Worm (Caenorhabditis elegans): ENCODE data around the gene clec-35.

DNA sequence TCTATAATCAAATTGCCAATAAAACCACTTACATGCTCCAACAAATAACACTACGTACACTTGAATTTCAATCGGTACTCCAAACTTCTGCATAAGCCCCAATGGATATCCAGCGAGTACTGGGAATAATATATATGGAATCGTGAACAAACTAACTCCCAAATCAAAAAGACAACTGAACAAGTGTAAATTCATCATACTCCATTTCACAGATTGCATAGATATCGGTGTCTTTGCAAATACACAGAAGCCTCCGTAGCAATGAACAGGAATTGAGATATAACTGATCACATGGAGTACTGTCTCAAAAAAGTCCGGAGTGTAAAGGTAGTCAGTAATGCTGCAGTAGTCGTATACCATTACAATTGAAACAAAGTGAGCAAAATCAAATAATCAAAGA is 24.5 kb downstream of the clec-35 start, which contains the start of gene srh-214:
- TF ChIP-seq ZK546.5 (tag; optimal IDR thresholded peaks at IDR 0.05) (no peak), lsy-2 (tag; optimal IDR thresholded peaks at IDR 0.05) (no peak), nhr-28 (tag; optimal IDR thresholded peaks at IDR 0.05) (no peak), lin-38 (GFP tag; IDR thresholded peaks at IDR 0.05) (no peak), duxl-1 (tag; optimal IDR thresholded peaks at IDR 0.05; ENCODE audit: poor library complexity) (no peak), Y5F2A.4 (GFP tag; optimal IDR thresholded peaks at IDR 0.05) (no peak), egl-27 (tag; optimal IDR thresholded peaks at IDR 0.05) (no peak), dmd-6 (GFP tag; IDR thresholded peaks at IDR 0.05) (no peak), arid-1 (GFP tag; conservative IDR thresholded peaks at IDR 0.05) (no peak), F44E2.7 (GFP tag; IDR thresholded peaks at IDR 0.05) (no peak), pha-4 (GFP tag; IDR thresholded peaks at IDR 0.05) (no peak), pha-4 (tag; optimal IDR thresholded peaks at IDR 0.05) (no peak), unc-62 (GFP tag; optimal IDR thresholded peaks at IDR 0.05 in 1 of 2) (no peak), unc-62 (tag; optimal IDR thresholded peaks at IDR 0.05) (no peak), nhr-10 (tag; optimal IDR thresholded peaks at IDR 0.05) (no peak)
